Worm (Caenorhabditis elegans) whole organism, L4 larva: ENCODE measurements around the gene F53A9.6.

Source experiments
- ceh-82 ChIP-seq: sonication (generic microtip); optimal IDR thresholded peaks from 2 replicates; lab custom pipeline; 2017; ENCODE audit warnings: missing biosample characterization, missing genetic modification characterization
- lin-1 ChIP-seq: fragments of 200-800 bp; sonication (Bioruptor generic); IDR thresholded peaks from 2 replicates; pipeline ENCODE4 v1.3.6; 2022; ENCODE audit warnings: missing genetic modification reagents, missing genetic modification characterization, missing compliant biosample characterization
- lin-39 ChIP-seq: fragments of 150-350 bp; optimal IDR thresholded peaks from 2 replicates; lab custom pipeline; 2014; ENCODE audit warnings: missing biosample characterization, missing genetic modification reagents, missing genetic modification characterization
- mep-1 ChIP-seq: fragments of 150-350 bp; sonication (generic microtip); optimal IDR thresholded peaks from 3 replicates; lab custom pipeline; 2014; ENCODE audit warnings: missing biosample characterization, missing genetic modification characterization
- nhr-237 ChIP-seq: sonication (generic microtip); optimal IDR thresholded peaks from 2 replicates; lab custom pipeline; 2017; ENCODE audit warnings: missing biosample characterization, missing genetic modification characterization
- nhr-28 ChIP-seq: fragments of 150-350 bp; optimal IDR thresholded peaks from 2 replicates; lab custom pipeline; 2014; ENCODE audit warnings: missing biosample characterization, missing genetic modification characterization
- unc-62 ChIP-seq, 3 experiments: fragments of 150-350 bp in 1 of 3; sonication (generic microtip); optimal IDR thresholded peaks in 2 of 3; peaks in 1 of 3; 1 replicate in 1 of 3; 2 replicates in 2 of 3; lab custom pipeline; 2014 to 2017; ENCODE audit warnings: missing biosample characterization in 3 of 3, missing genetic modification characterization in 3 of 3, missing genetic modification reagents in 3 of 3, missing genotype in 1 of 3

ce11 chrX:8711141-8711645 lies 2.4 kb downstream of the F53A9.6 start, which contains the start of gene F53A9.1:
- TF ChIP-seq lin-1 (no peak), lin-39 (tag; lab: Kevin White, UChicago) (no peak), ceh-82 (tag; lab: Kevin White, UChicago) (no peak), nhr-237 (tag; lab: Kevin White, UChicago) (no peak), unc-62 (GFP tag; optimal IDR thresholded peaks at IDR 0.05 in 1 of 2; lab: Kevin White, UChicago) (peak in 1 of 2 experiments; percentile 75), unc-62 (tag; optimal IDR thresholded peaks at IDR 0.05; lab: Kevin White, UChicago) (no peak), mep-1 (no peak), nhr-28 (tag; lab: Kevin White, UChicago) (no peak)
